Worm (Caenorhabditis elegans): ENCODE data around the gene tbc-11.

DNA sequence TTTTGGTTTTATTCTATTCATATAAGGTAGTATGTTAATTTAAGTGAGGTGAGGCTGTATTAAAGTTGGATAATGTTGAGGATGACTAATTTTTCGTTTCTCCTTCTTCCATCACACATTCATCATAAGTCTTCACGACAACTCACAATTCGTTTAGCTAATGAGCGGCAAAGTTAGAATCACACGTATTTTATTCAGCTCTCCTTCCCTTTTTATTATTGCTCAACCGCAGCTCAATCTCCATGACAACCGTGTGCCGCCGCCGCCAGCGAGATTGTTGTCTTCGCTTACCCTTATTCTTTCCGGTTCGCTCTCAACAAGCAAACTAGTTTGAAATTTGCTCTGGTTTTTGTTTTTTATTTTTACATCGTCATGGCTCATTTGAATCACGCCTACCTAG, 44.4 kb upstream of the tbc-11 start, which contains the start of gene ZC13.2:
- no peak for TF ChIP-seq dao-5 (tag; optimal IDR thresholded peaks at IDR 0.05)
- TF ChIP-seq him-1 (tag; optimal IDR thresholded peaks at IDR 0.05) = no peak
- no peak for TF ChIP-seq W03F9.2 (tag; optimal IDR thresholded peaks at IDR 0.05)
